Worm (Caenorhabditis elegans): Measurements from ENCODE around the gene scl-20.
"Not testable (repeated sequence)": the region's sequence is repeated elsewhere in the genome, so short reads cannot be mapped to it uniquely, and the experiment has no call there.

Gene scl-20

ce11 chrV:18762044-18762443 lies 27.8 kb upstream of the scl-20 start, which contains the start of gene F11D11.22:
F11D11.22 (plus strand) TSS chrV:18762344.
- TF ChIP-seq ztf-29 (GFP tag; IDR thresholded peaks at IDR 0.05); med-1 (GFP tag; optimal IDR thresholded peaks at IDR 0.05; ENCODE audit: insufficient read depth); ref-1 (GFP tag; conservative IDR thresholded peaks at IDR 0.05): not testable (repeated sequence)

ce11 chrV:18761078-18761477 lies 26.8 kb upstream of the scl-20 start, which contains the start of gene F11D11.4:
F11D11.4 (plus strand) TSS chrV:18761378.
- no peak for TF ChIP-seq cog-1 (tag; optimal IDR thresholded peaks at IDR 0.05)

- TF ChIP-seq ztf-29 (GFP tag; IDR thresholded peaks at IDR 0.05), result no peak
- no peak for TF ChIP-seq ref-1 (GFP tag; conservative IDR thresholded peaks at IDR 0.05)
- TF ChIP-seq ztf-23 (GFP tag; IDR thresholded peaks at IDR 0.05), result no peak
- TF ChIP-seq cog-1 (tag; optimal IDR thresholded peaks at IDR 0.05), result no peak
Measured at ce11 chrV:18760174-18760573, 25.9 kb upstream of the scl-20 start, which contains the start of gene F11D11.3. F11D11.3 (minus strand) TSS chrV:18760274.

DNA sequence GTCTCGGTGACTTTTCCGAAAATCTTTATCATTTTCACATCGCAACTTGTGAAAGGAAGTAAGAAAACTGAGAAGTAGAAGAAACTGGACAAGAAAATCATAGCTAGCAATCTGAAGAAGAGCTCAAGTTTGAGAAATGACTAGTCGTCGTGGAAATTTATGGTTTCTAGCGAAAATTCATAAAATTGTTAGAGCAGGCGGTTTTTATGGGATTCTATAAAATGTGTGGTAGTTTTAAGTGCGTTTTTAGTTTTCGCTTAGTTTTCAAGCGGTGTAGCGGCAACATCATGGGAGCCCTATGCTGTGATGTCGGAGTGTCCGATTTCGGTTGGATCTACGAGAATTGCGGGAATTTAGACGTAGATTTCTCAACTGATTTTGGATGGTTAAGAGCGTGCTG lies 20.0 kb upstream of the scl-20 start, which contains the start of gene clec-254:
TSS of gene clec-254 (minus strand) at position 101 of the 400 bp plus-strand sequence.
- TF ChIP-seq ztf-29, tab-1, T22C8.4 (GFP tag; IDR thresholded peaks at IDR 0.05): not testable (repeated sequence)

- TF ChIP-seq tab-1 (GFP tag; IDR thresholded peaks at IDR 0.05), result no peak
- no peak for TF ChIP-seq ref-1 (GFP tag; conservative IDR thresholded peaks at IDR 0.05)
- TF ChIP-seq klf-2 (GFP tag; conservative IDR thresholded peaks at IDR 0.05), result no peak
- no peak for TF ChIP-seq med-1 (GFP tag; optimal IDR thresholded peaks at IDR 0.05; ENCODE audit: insufficient read depth)
- TF ChIP-seq T22C8.4 (GFP tag; IDR thresholded peaks at IDR 0.05), result no peak
- TF ChIP-seq cog-1 (tag; optimal IDR thresholded peaks at IDR 0.05), result no peak
- TF ChIP-seq ztf-29 (GFP tag; IDR thresholded peaks at IDR 0.05), result no peak
- TF ChIP-seq flt-1 (GFP tag; IDR thresholded peaks at IDR 0.05), result no peak
- TF ChIP-seq ztf-23 (GFP tag; IDR thresholded peaks at IDR 0.05), result no peak
Measured at ce11 chrV:18753036-18753435, 18.8 kb upstream of the scl-20 start, which contains the start of gene F11D11.6. F11D11.6 (minus strand) TSS chrV:18753136.

DNA sequence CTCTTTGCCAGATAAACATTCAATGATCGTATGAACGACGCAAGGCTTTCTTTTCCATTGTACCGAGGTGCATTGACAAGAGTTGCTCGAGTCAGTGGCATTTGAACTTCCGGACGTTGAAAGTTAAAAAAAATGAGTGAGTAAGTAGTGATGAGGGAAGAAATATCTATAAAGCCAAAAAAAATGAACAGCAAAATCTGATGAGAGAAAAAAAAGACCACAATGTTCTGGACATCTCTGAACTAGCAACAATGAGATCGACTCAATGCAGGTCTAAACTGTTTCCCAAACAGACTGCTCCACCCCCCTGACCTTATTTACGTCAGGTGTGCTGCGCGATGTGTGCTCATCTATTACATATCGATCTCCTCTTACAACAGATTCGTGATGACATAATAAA lies 16.2 kb upstream of the scl-20 start, which contains the start of the genes F11D11.21 and F11D11.12:
TSS of gene F11D11.21 (minus strand) at position 101 of the 400 bp plus-strand sequence.
TSS of gene F11D11.12 (minus strand) at position 238 of the 400 bp plus-strand sequence.
- TF ChIP-seq ztf-23 (GFP tag; IDR thresholded peaks at IDR 0.05) (0 out of 2 replicates have a peak, but pooled peaks have one; percentile 6), flt-1 (GFP tag; IDR thresholded peaks at IDR 0.05) (no peak), T22C8.4 (GFP tag; IDR thresholded peaks at IDR 0.05) (no peak), ztf-29 (GFP tag; IDR thresholded peaks at IDR 0.05) (no peak)

DNA sequence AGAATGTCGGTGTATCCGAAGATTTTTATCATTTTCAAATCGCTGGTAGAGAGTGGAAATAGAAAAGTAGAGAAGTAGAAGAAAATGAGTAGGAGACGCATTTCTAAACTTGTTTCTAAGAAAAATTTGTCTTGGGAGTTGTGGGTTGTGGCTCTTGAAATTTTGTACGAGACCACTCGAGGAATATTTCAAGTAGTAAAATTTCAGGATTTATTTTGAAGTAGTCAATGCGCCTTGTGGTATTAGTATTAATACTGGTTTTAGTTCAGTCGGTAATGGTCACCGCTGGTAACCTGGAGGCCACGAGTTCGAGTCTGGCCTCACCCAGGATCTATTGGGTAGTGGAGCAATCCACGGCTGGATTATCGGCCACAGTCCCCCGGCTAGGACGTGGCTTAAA lies 14.4 kb upstream of the scl-20 start, which contains the start of gene clec-252:
TSS of gene clec-252 (minus strand) at position 101 of the 400 bp plus-strand sequence.
- TF ChIP-seq cog-1 (tag; optimal IDR thresholded peaks at IDR 0.05), result no peak
- no peak for TF ChIP-seq ref-1 (GFP tag; conservative IDR thresholded peaks at IDR 0.05)
- TF ChIP-seq T22C8.4 (GFP tag; IDR thresholded peaks at IDR 0.05), result no peak
- TF ChIP-seq ztf-29 (GFP tag; IDR thresholded peaks at IDR 0.05), result no peak
- TF ChIP-seq klf-2 (GFP tag; conservative IDR thresholded peaks at IDR 0.05), result no peak
- TF ChIP-seq tab-1 (GFP tag; IDR thresholded peaks at IDR 0.05), result no peak
- no peak for TF ChIP-seq flt-1 (GFP tag; IDR thresholded peaks at IDR 0.05)
- no peak for TF ChIP-seq ztf-23 (GFP tag; IDR thresholded peaks at IDR 0.05)
- TF ChIP-seq med-1 (GFP tag; optimal IDR thresholded peaks at IDR 0.05; ENCODE audit: insufficient read depth), result no peak

- TF ChIP-seq ztf-29 (GFP tag; IDR thresholded peaks at IDR 0.05) (no peak), tab-1 (GFP tag; IDR thresholded peaks at IDR 0.05) (no peak), klf-2 (GFP tag; conservative IDR thresholded peaks at IDR 0.05) (no peak), cog-1 (tag; optimal IDR thresholded peaks at IDR 0.05) (no peak), T22C8.4 (GFP tag; IDR thresholded peaks at IDR 0.05) (no peak), flt-1 (GFP tag; IDR thresholded peaks at IDR 0.05) (no peak), ref-1 (GFP tag; conservative IDR thresholded peaks at IDR 0.05) (no peak), ztf-23 (GFP tag; IDR thresholded peaks at IDR 0.05) (no peak), med-1 (GFP tag; optimal IDR thresholded peaks at IDR 0.05; ENCODE audit: insufficient read depth) (no peak)
Measured at ce11 chrV:18746937-18747660, 12.8 kb upstream of the scl-20 start, which contains the start of gene clec-251. clec-251 (minus strand) TSS chrV:18746987.

ce11 chrV:18742108-18742507 lies 7.8 kb upstream of the scl-20 start, which contains the start of gene clec-250:
clec-250 (minus strand) TSS chrV:18742208.
- TF ChIP-seq ref-1 (GFP tag; conservative IDR thresholded peaks at IDR 0.05) (no peak), flt-1 (GFP tag; IDR thresholded peaks at IDR 0.05) (no peak)

DNA sequence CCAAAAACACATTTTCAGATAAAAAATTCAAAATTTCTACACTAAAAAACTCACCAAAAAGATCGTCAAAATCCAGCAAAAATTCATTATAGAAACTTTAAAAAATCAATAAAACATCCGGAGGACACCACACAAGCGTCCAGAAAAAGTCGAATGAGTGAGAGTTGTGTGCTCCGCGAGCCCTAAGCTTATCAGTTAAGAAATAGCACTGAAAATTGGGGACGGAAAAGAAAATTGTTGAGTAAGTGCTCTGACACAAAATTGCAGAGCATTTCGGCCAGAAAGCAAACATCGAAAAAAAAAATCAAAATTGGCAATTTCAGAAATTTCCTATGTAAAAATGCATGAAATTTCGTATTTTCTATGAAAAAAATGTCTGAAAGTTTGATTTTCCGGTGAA lies 3.4 kb upstream of the scl-20 start:
- no peak for TF ChIP-seq cog-1 (tag; optimal IDR thresholded peaks at IDR 0.05)
- no peak for TF ChIP-seq klf-2 (GFP tag; conservative IDR thresholded peaks at IDR 0.05)
- TF ChIP-seq med-1 (GFP tag; optimal IDR thresholded peaks at IDR 0.05; ENCODE audit: insufficient read depth), result no peak
- no peak for TF ChIP-seq T22C8.4 (GFP tag; IDR thresholded peaks at IDR 0.05)
- no peak for TF ChIP-seq ztf-23 (GFP tag; IDR thresholded peaks at IDR 0.05)
- TF ChIP-seq ref-1 (GFP tag; conservative IDR thresholded peaks at IDR 0.05), result no peak
- TF ChIP-seq flt-1 (GFP tag; IDR thresholded peaks at IDR 0.05), result no peak
- TF ChIP-seq ztf-29 (GFP tag; IDR thresholded peaks at IDR 0.05), result no peak
- no peak for TF ChIP-seq tab-1 (GFP tag; IDR thresholded peaks at IDR 0.05)

All from whole organism, midembryonic.